Worm (Caenorhabditis elegans): Measurements from ENCODE around the gene smgl-2.

- no peak for TF ChIP-seq pha-4 (tag; optimal IDR thresholded peaks at IDR 0.05)
- TF ChIP-seq tbx-7 (tag; optimal IDR thresholded peaks at IDR 0.05), result no peak
- TF ChIP-seq fkh-10 (GFP tag; optimal IDR thresholded peaks at IDR 0.05), result no peak
- TF ChIP-seq pha-2 (tag; optimal IDR thresholded peaks at IDR 0.05), result no peak
- TF ChIP-seq lin-11 (tag; optimal IDR thresholded peaks at IDR 0.05), result no peak
- no peak for TF ChIP-seq nfya-1 (tag; optimal IDR thresholded peaks at IDR 0.05)
- no peak for TF ChIP-seq ama-1 (optimal IDR thresholded peaks at IDR 0.05)
- no peak for TF ChIP-seq unc-86 (tag; optimal IDR thresholded peaks at IDR 0.05)
- TF ChIP-seq pqm-1 (tag; optimal IDR thresholded peaks at IDR 0.05), result no peak
- TF ChIP-seq mec-3 (tag; optimal IDR thresholded peaks at IDR 0.05; ENCODE audit: borderline replicate concordance), result no peak
- no peak for TF ChIP-seq ceh-14 (tag; optimal IDR thresholded peaks at IDR 0.05)
Measured at ce11 chrIV:3700554-3700953, 25.4 kb upstream of the smgl-2 start, which contains the start of gene Y37E11AL.9.
